Worm (Caenorhabditis elegans): ENCODE measurements around the gene srt-32.

ce11 chrV:14539355-14539754, 20.1 kb upstream of the srt-32 start:
- TF ChIP-seq sdz-12 (GFP tag; optimal IDR thresholded peaks at IDR 0.05) = no peak
- no peak for TF ChIP-seq snpc-4 (tag; optimal IDR thresholded peaks at IDR 0.05)
- TF ChIP-seq ceh-20 (GFP tag; IDR thresholded peaks at IDR 0.05) = no peak
- TF ChIP-seq nhr-11 (tag; optimal IDR thresholded peaks at IDR 0.05) = no peak
- no peak for TF ChIP-seq hlh-30 (tag; optimal IDR thresholded peaks at IDR 0.05; ENCODE audit: insufficient read depth)
- TF ChIP-seq ceh-28 (tag; optimal IDR thresholded peaks at IDR 0.05) = no peak
- no peak for TF ChIP-seq nhr-42 (GFP tag; IDR thresholded peaks at IDR 0.05)
- TF ChIP-seq egl-27 (tag; optimal IDR thresholded peaks at IDR 0.05) = no peak
- TF ChIP-seq mep-1 (tag; optimal IDR thresholded peaks at IDR 0.05) = no peak
- no peak for TF ChIP-seq lim-7 (GFP tag; IDR thresholded peaks at IDR 0.05)
- TF ChIP-seq unc-62 (GFP tag; optimal IDR thresholded peaks at IDR 0.05 in 1 of 2) = no peak
- no peak for TF ChIP-seq unc-62 (tag; optimal IDR thresholded peaks at IDR 0.05)

Measured in whole organism, L4 larva.